Worm (Caenorhabditis elegans): ENCODE results near the gene F28E10.1.

DNA sequence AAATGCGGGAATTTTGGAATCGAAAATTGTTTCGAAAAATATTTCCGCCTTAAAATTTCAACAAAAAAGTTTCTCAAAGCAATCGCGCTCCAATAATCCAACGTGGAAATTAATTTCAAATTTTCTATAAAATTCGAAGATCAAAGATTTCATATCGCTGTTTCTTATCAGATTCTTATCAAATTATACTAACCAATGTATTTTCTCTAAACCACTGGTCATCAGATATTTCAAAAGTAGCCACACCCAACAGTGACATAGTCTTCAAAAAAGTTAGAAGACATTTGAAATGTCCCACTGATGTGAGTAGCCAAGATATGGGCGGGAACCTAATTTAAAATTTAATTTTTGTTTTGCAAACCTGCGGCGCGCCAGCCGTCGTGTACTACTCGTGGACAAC, 18.9 kb downstream of the F28E10.1 start:
- no peak for TF ChIP-seq T22C8.4 (GFP tag; IDR thresholded peaks at IDR 0.05)
- no peak for TF ChIP-seq flt-1 (GFP tag; IDR thresholded peaks at IDR 0.05)
